Fruit fly (Drosophila melanogaster): ENCODE data around the gene dia.

The dia gene

DNA sequence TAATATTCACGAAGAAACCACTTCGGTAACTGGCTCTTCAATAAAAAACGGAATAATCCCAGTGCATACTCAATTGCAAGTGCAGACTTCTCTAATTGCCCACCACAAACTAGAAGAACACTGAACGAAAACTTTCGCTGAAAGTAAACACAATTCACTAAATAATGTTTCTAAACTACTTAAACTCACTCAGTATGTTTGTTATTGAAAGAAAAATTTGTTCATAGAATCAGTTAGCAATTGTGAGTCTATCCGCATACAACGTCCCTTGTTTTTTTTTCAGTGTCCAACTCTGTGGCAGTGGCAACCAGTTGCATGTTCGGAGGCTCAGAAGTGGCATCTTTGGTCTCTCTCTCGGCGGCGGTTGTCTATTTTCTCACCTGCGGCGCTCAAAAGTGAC, 36.5 kb upstream of the dia start (continued):
- TF ChIP-seq CG8319 (GFP tag; optimal IDR thresholded peaks at IDR 0.05) (no peak), salr (GFP tag; optimal IDR thresholded peaks at IDR 0.05) (peak; percentile 18 to 76), CG11294 (GFP tag; IDR thresholded peaks at IDR 0.05) (peak; percentile 65), CG6163 (GFP tag; IDR thresholded peaks at IDR 0.05) (peak; percentile 89), CG15336 (GFP tag; IDR thresholded peaks at IDR 0.05) (peak; percentile 85), CG11762 (GFP tag; optimal IDR thresholded peaks at IDR 0.05; ENCODE audit: insufficient read depth) (peak; percentile 13), acj6 (GFP tag; optimal IDR thresholded peaks at IDR 0.05) (peak; percentile 38), CG4318 (GFP tag; optimal IDR thresholded peaks at IDR 0.05) (peak; percentile 39), CG7368 (GFP tag; optimal IDR thresholded peaks at IDR 0.05) (no peak), Sox14 (GFP tag; optimal IDR thresholded peaks at IDR 0.05) (peak; percentile 67), CG16779 (tag; optimal IDR thresholded peaks at IDR 0.05) (peak; percentile 32), Gug (GFP tag; IDR thresholded peaks at IDR 0.05) (peak; percentile 79), Eip78C (GFP tag) (peak; percentile 91), fd59A (GFP tag; optimal IDR thresholded peaks at IDR 0.05) (peak; percentile 33), fkh (GFP tag; optimal IDR thresholded peaks at IDR 0.05) (no peak), CG10631 (GFP tag; optimal IDR thresholded peaks at IDR 0.05) (peak; percentile 61), CG3919 (GFP tag; optimal IDR thresholded peaks at IDR 0.05) (peak; percentile 78), CG6808 (GFP tag; optimal IDR thresholded peaks at IDR 0.05) (no peak)

dm6 chr2L:20724024-20724423, 33.9 kb upstream of the dia start:
- TF ChIP-seq pdm3 (GFP tag; optimal IDR thresholded peaks at IDR 0.05) (no peak), fd85E (GFP tag; optimal IDR thresholded peaks at IDR 0.05) (no peak), CG6163 (GFP tag; IDR thresholded peaks at IDR 0.05) (0 out of 3 replicates have a peak, but pooled peaks have one; percentile 38), eg (GFP tag; IDR thresholded peaks at IDR 0.05) (0 out of 3 replicates have a peak, but pooled peaks have one; percentile 33), CG6792 (GFP tag; optimal IDR thresholded peaks at IDR 0.05) (no peak), achi (GFP tag; optimal IDR thresholded peaks at IDR 0.05) (no peak), Gug (GFP tag; IDR thresholded peaks at IDR 0.05) (0 out of 2 replicates have a peak, but pooled peaks have one; percentile 51), svp (GFP tag) (peak; percentile 36), CG15336 (GFP tag; IDR thresholded peaks at IDR 0.05) (peak; percentile 58)

- TF ChIP-seq pdm3 (GFP tag; optimal IDR thresholded peaks at IDR 0.05) = no peak
- TF ChIP-seq CG16779 (tag; optimal IDR thresholded peaks at IDR 0.05) = no peak
- TF ChIP-seq Eip78C (GFP tag) = no peak
- no peak for TF ChIP-seq CG11294 (GFP tag; IDR thresholded peaks at IDR 0.05)
- no peak for TF ChIP-seq Eip75B (GFP tag; optimal IDR thresholded peaks at IDR 0.05)
- no peak for TF ChIP-seq CG4318 (GFP tag; optimal IDR thresholded peaks at IDR 0.05)
- no peak for TF ChIP-seq svp (GFP tag)
- no peak for TF ChIP-seq fd85E (GFP tag; optimal IDR thresholded peaks at IDR 0.05)
- TF ChIP-seq CG11902 (GFP tag; optimal IDR thresholded peaks at IDR 0.05) = no peak
- TF ChIP-seq net (GFP tag; optimal IDR thresholded peaks at IDR 0.05) = no peak
- TF ChIP-seq CG6808 (GFP tag; optimal IDR thresholded peaks at IDR 0.05) = no peak
- TF ChIP-seq cyc (GFP tag; optimal IDR thresholded peaks at IDR 0.05) = no peak
- no peak for TF ChIP-seq CG3032 (tag; optimal IDR thresholded peaks at IDR 0.05)
- TF ChIP-seq salr (GFP tag; optimal IDR thresholded peaks at IDR 0.05) = no peak
- TF ChIP-seq dsx (GFP tag; optimal IDR thresholded peaks at IDR 0.05; ENCODE audit: poor library complexity, severe bottlenecking) = no peak
- no peak for TF ChIP-seq Hr39 (GFP tag; optimal IDR thresholded peaks at IDR 0.05)
- no peak for TF ChIP-seq CG6854 (GFP tag; optimal IDR thresholded peaks at IDR 0.05)
- TF ChIP-seq CG6163 (GFP tag; IDR thresholded peaks at IDR 0.05) = no peak
Measured at dm6 chr2L:20726451-20726850, 31.5 kb upstream of the dia start, which contains the start of gene CG9316. Gene CG9316, minus strand, starts transcription at chr2L:20726551.

DNA sequence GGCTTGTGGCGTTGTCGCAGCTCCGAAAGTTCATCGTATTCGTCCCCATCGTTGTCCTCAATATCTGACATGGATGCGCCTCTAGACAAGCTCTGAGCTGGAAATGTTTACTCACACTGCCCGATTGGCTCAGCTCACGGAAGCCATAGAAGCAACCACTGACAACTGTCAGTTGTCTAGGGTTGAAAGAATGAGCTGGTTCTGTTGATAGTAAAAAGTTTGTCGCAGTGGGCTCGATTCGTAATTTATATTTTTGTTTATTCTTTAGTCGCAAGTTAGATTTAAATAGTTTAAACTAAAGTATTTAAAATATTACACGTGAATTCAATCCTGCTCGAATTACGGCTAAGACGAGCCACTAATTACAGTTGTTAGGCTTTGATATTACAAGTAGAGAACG, 27.8 kb upstream of the dia start, which contains the start of gene CarT:
CarT (minus strand) TSS at position 101 of the 400 bp plus-strand sequence.
- TF ChIP-seq CG11762 (GFP tag; optimal IDR thresholded peaks at IDR 0.05; ENCODE audit: insufficient read depth) (no peak), eg (GFP tag; IDR thresholded peaks at IDR 0.05) (no peak), spab (GFP tag; optimal IDR thresholded peaks at IDR 0.05) (no peak), CG1621 (tag; optimal IDR thresholded peaks at IDR 0.05) (no peak), dac (GFP tag; optimal IDR thresholded peaks at IDR 0.05) (no peak), achi (GFP tag; optimal IDR thresholded peaks at IDR 0.05) (no peak), CG11294 (GFP tag; IDR thresholded peaks at IDR 0.05) (no peak), CG32006 (GFP tag; optimal IDR thresholded peaks at IDR 0.05) (no peak), ss (GFP tag; optimal IDR thresholded peaks at IDR 0.05) (no peak), Ets96B (tag; optimal IDR thresholded peaks at IDR 0.05) (no peak)
